Fruit fly (Drosophila melanogaster) whole organism, embryonic: ENCODE measurements around the gene Megf8.

ENCODE experiments used
- B-H1 ChIP-seq: fragments of 200-800 bp; sonication (Bioruptor generic); IDR thresholded peaks from 3 replicates; pipeline ENCODE4 v1.3.6; 2022; ENCODE audit warnings: missing biosample characterization, missing genetic modification characterization
- CG10267 ChIP-seq: fragments of 200-800 bp; sonication (Bioruptor generic); optimal IDR thresholded peaks from 2 replicates; lab custom pipeline; 2018; ENCODE audit warnings: missing biosample characterization, mild to moderate bottlenecking, missing genetic modification characterization, moderate library complexity
- CG11085 ChIP-seq: fragments of 200-800 bp; sonication (Bioruptor generic); IDR thresholded peaks from 2 replicates; pipeline ENCODE4 v1.3.6; 2022; ENCODE audit warnings: missing biosample characterization, missing genetic modification characterization
- CG11456 ChIP-seq: fragments of 200-800 bp; sonication (Bioruptor generic); IDR thresholded peaks from 3 replicates; pipeline ENCODE4 v1.3.6; 2022; ENCODE audit warnings: missing biosample characterization, missing genetic modification characterization
- CG12071 ChIP-seq: fragments of 200-800 bp; sonication (Bioruptor generic); optimal IDR thresholded peaks from 3 replicates; lab custom pipeline; 2018; ENCODE audit warnings: missing biosample characterization, mild to moderate bottlenecking, missing genetic modification characterization
- CG13287 ChIP-seq: fragments of 200-800 bp; sonication (Bioruptor generic); IDR thresholded peaks from 2 replicates; pipeline ENCODE4 v1.3.6; 2022; ENCODE audit warnings: missing biosample characterization, missing genetic modification characterization; ENCODE audit not compliant: partially characterized antibody
- CG14441 ChIP-seq: fragments of 200-800 bp; sonication (Bioruptor generic); IDR thresholded peaks from 2 replicates; pipeline ENCODE4 v1.3.6; 2022; ENCODE audit warnings: missing biosample characterization, missing genetic modification characterization
- CG14710 ChIP-seq: fragments of 200-800 bp; sonication (Bioruptor generic); optimal IDR thresholded peaks from 3 replicates; lab custom pipeline; 2019; ENCODE audit warnings: missing biosample characterization, mild to moderate bottlenecking, missing genetic modification characterization, moderate library complexity
- CG15479 ChIP-seq: fragments of 200-800 bp; sonication (Bioruptor generic); optimal IDR thresholded peaks from 3 replicates; lab custom pipeline; 2019; ENCODE audit warnings: missing biosample characterization, mild to moderate bottlenecking, missing genetic modification characterization, moderate library complexity
- CG16813 ChIP-seq: fragments of 200-800 bp; sonication (Bioruptor generic); IDR thresholded peaks from 3 replicates; pipeline ENCODE4 v1.3.6; 2022; ENCODE audit warnings: missing biosample characterization, missing genetic modification characterization; ENCODE audit not compliant: partially characterized antibody
- CG16815 ChIP-seq: fragments of 200-800 bp; sonication (Bioruptor generic); optimal IDR thresholded peaks from 3 replicates; lab custom pipeline; 2017; ENCODE audit warnings: missing biosample characterization, mild to moderate bottlenecking, missing genetic modification characterization
- CG18476 ChIP-seq: fragments of 200-800 bp; sonication (Bioruptor generic); optimal IDR thresholded peaks from 2 replicates; lab custom pipeline; 2016; ENCODE audit warnings: missing biosample characterization, mild to moderate bottlenecking, missing genetic modification characterization
- CG30020 ChIP-seq: fragments of 200-800 bp; optimal IDR thresholded peaks from 2 replicates; lab custom pipeline; 2019; ENCODE audit warnings: missing biosample characterization, mild to moderate bottlenecking, missing genetic modification characterization, moderate library complexity
- CG33557 ChIP-seq: fragments of 200-800 bp; sonication (Bioruptor generic); optimal IDR thresholded peaks from 2 replicates; lab custom pipeline; 2019; ENCODE audit warnings: missing biosample characterization, mild to moderate bottlenecking, missing genetic modification characterization, moderate library complexity
- CG42726 ChIP-seq: fragments of 200-800 bp; sonication (Bioruptor generic); IDR thresholded peaks from 2 replicates; pipeline ENCODE4 v1.3.6; 2022; ENCODE audit warnings: missing biosample characterization, missing genetic modification characterization; ENCODE audit not compliant: partially characterized antibody
- CG6175 ChIP-seq: fragments of 200-800 bp; sonication (Bioruptor generic); IDR thresholded peaks from 3 replicates; pipeline ENCODE4 v1.3.6; 2022; ENCODE audit warnings: missing biosample characterization, missing genetic modification characterization
- CG8290 ChIP-seq, 3 experiments: fragments of 200-800 bp; sonication (Bioruptor generic); optimal IDR thresholded peaks; 2 replicates each; lab custom pipeline; 2016 to 2019; ENCODE audit warnings: missing biosample characterization in 3 of 3, missing genetic modification characterization in 3 of 3, mild to moderate bottlenecking in 2 of 3, moderate library complexity in 1 of 3
- CG8388 ChIP-seq: fragments of 200-800 bp; sonication (Bioruptor generic); optimal IDR thresholded peaks from 2 replicates; lab custom pipeline; 2019; ENCODE audit warnings: missing biosample characterization, mild to moderate bottlenecking, missing genetic modification characterization, moderate library complexity
- CG9817 ChIP-seq: fragments of 200-800 bp; sonication (Bioruptor generic); optimal IDR thresholded peaks from 2 replicates; lab custom pipeline; 2018; ENCODE audit warnings: missing biosample characterization, mild to moderate bottlenecking, missing genetic modification characterization, moderate library complexity
- CTCF ChIP-seq: fragments of 200-800 bp; sonication (Bioruptor generic); optimal IDR thresholded peaks from 2 replicates; lab custom pipeline; 2017; ENCODE audit warnings: missing biosample characterization, mild to moderate bottlenecking, missing genetic modification characterization, moderate library complexity
- Dad ChIP-seq: fragments of 200-800 bp; sonication (Bioruptor generic); optimal IDR thresholded peaks from 3 replicates; lab custom pipeline; 2016; ENCODE audit warnings: missing biosample characterization, missing genetic modification characterization
- Dbx ChIP-seq: fragments of 200-800 bp; sonication (Bioruptor generic); IDR thresholded peaks from 3 replicates; pipeline ENCODE4 v1.3.6; 2022; ENCODE audit warnings: missing biosample characterization, missing genetic modification characterization
- Dip3 ChIP-seq: fragments of 200-800 bp; sonication (Bioruptor generic); optimal IDR thresholded peaks from 3 replicates; lab custom pipeline; 2016; ENCODE audit warnings: missing biosample characterization, missing genetic modification characterization
- E2f2 ChIP-seq: fragments of 200-800 bp; sonication (Bioruptor generic); IDR thresholded peaks from 2 replicates; pipeline ENCODE4 v1.3.6; 2022; ENCODE audit warnings: missing biosample characterization, missing genetic modification characterization
- Fer1 ChIP-seq: fragments of 200-800 bp; sonication (Bioruptor generic); optimal IDR thresholded peaks from 2 replicates; lab custom pipeline; 2017; ENCODE audit warnings: missing biosample characterization, mild to moderate bottlenecking, missing genetic modification characterization
- Gug ChIP-seq: fragments of 200-800 bp; sonication (Bioruptor generic); IDR thresholded peaks from 4 replicates; pipeline ENCODE4 v1.3.6; 2022; ENCODE audit warnings: missing biosample characterization, missing genetic modification characterization
- H15 ChIP-seq: fragments of 200-800 bp; sonication (Bioruptor generic); IDR thresholded peaks from 3 replicates; pipeline ENCODE4 v1.3.6; 2022; ENCODE audit warnings: missing biosample characterization, missing genetic modification characterization
- HHEX ChIP-seq: fragments of 200-800 bp; sonication (Bioruptor generic); optimal IDR thresholded peaks from 3 replicates; lab custom pipeline; 2017; ENCODE audit warnings: missing biosample characterization, mild to moderate bottlenecking, missing genetic modification characterization, missing genetic modification reagents
- HLH4C ChIP-seq: fragments of 200-800 bp; sonication (Bioruptor generic); IDR thresholded peaks from 3 replicates; pipeline ENCODE4 v1.3.6; 2022; ENCODE audit warnings: missing biosample characterization, missing genetic modification characterization; ENCODE audit not compliant: partially characterized antibody
- Hmr ChIP-seq: fragments of 200-800 bp; sonication (Bioruptor generic); optimal IDR thresholded peaks from 3 replicates; lab custom pipeline; 2017; ENCODE audit warnings: mild to moderate bottlenecking, missing biosample characterization, missing genetic modification reagents, missing genetic modification characterization
- MESR4 ChIP-seq: fragments of 200-800 bp; sonication (Bioruptor generic); optimal IDR thresholded peaks from 2 replicates; lab custom pipeline; 2018; ENCODE audit warnings: missing biosample characterization, mild to moderate bottlenecking, missing genetic modification characterization, moderate library complexity
- Oaz ChIP-seq: fragments of 200-800 bp; sonication (Bioruptor generic); IDR thresholded peaks from 2 replicates; pipeline ENCODE4 v1.3.6; 2022; ENCODE audit warnings: missing biosample characterization, missing genetic modification characterization
- Opbp ChIP-seq: fragments of 200-800 bp; sonication (Bioruptor generic); IDR thresholded peaks from 3 replicates; pipeline ENCODE4 v1.3.6; 2022; ENCODE audit warnings: missing biosample characterization, missing genetic modification characterization; ENCODE audit not compliant: partially characterized antibody
- Poxn ChIP-seq: fragments of 200-800 bp; sonication (Bioruptor generic); IDR thresholded peaks from 2 replicates; pipeline ENCODE4 v1.3.6; 2022; ENCODE audit warnings: missing biosample characterization, missing genetic modification characterization
- Taf1 ChIP-seq: fragments of 200-800 bp; sonication (Bioruptor generic); IDR thresholded peaks from 2 replicates; pipeline ENCODE4 v1.3.6; 2022; ENCODE audit warnings: missing biosample characterization, missing genetic modification characterization
- Vsx1 ChIP-seq: fragments of 200-800 bp; sonication (Bioruptor generic); optimal IDR thresholded peaks from 2 replicates; lab custom pipeline; 2017; ENCODE audit warnings: missing biosample characterization, mild to moderate bottlenecking, missing genetic modification characterization, missing genetic modification reagents
- aop ChIP-seq: fragments of 200-800 bp; sonication (Bioruptor generic); IDR thresholded peaks from 2 replicates; pipeline ENCODE4 v1.3.6; 2022; ENCODE audit warnings: missing biosample characterization, missing genetic modification characterization
- ash1 ChIP-seq: fragments of 200-800 bp; sonication (Bioruptor generic); optimal IDR thresholded peaks from 2 replicates; lab custom pipeline; 2018; ENCODE audit warnings: missing biosample characterization, mild to moderate bottlenecking, missing genetic modification characterization
- bigmax ChIP-seq: fragments of 200-800 bp; sonication (Bioruptor generic); optimal IDR thresholded peaks from 2 replicates; lab custom pipeline; 2018; ENCODE audit warnings: missing biosample characterization, mild to moderate bottlenecking, missing genetic modification characterization
- dysf ChIP-seq: fragments of 200-800 bp; sonication (Bioruptor generic); IDR thresholded peaks from 3 replicates; pipeline ENCODE4 v1.3.6; 2022; ENCODE audit warnings: missing biosample characterization, missing genetic modification characterization
- eyg ChIP-seq: fragments of 200-800 bp; sonication (Bioruptor generic); optimal IDR thresholded peaks from 3 replicates; lab custom pipeline; 2016; ENCODE audit warnings: missing biosample characterization, missing genetic modification characterization
- gro ChIP-seq: fragments of 200-800 bp; sonication (Bioruptor generic); optimal IDR thresholded peaks from 2 replicates; lab custom pipeline; 2016; ENCODE audit warnings: missing biosample characterization, missing genetic modification characterization
- salm ChIP-seq: fragments of 200-800 bp; sonication (Bioruptor generic); optimal IDR thresholded peaks from 2 replicates; lab custom pipeline; 2018; ENCODE audit warnings: missing biosample characterization, mild to moderate bottlenecking, missing genetic modification characterization
- sqz ChIP-seq: fragments of 200-800 bp; sonication (Bioruptor generic); optimal IDR thresholded peaks from 3 replicates; lab custom pipeline; 2018; ENCODE audit warnings: missing biosample characterization, mild to moderate bottlenecking, missing genetic modification characterization
- tap ChIP-seq: fragments of 200-800 bp; optimal IDR thresholded peaks from 3 replicates; lab custom pipeline; 2019; ENCODE audit warnings: missing biosample characterization, mild to moderate bottlenecking, missing genetic modification characterization, moderate library complexity
- tgo ChIP-seq: fragments of 200-800 bp; sonication (Bioruptor generic); IDR thresholded peaks from 3 replicates; pipeline ENCODE4 v1.3.6; 2022; ENCODE audit warnings: missing biosample characterization, missing genetic modification characterization
- twi ChIP-seq: fragments of 200-800 bp; optimal IDR thresholded peaks from 2 replicates; lab custom pipeline; 2019; ENCODE audit warnings: missing biosample characterization, mild to moderate bottlenecking, missing genetic modification characterization, moderate library complexity
- zfh1 ChIP-seq: fragments of 200-800 bp; sonication (Bioruptor generic); IDR thresholded peaks from 3 replicates; pipeline ENCODE4 v1.3.6; 2022; ENCODE audit warnings: missing biosample characterization, missing genetic modification characterization

Megf8 gene

DNA sequence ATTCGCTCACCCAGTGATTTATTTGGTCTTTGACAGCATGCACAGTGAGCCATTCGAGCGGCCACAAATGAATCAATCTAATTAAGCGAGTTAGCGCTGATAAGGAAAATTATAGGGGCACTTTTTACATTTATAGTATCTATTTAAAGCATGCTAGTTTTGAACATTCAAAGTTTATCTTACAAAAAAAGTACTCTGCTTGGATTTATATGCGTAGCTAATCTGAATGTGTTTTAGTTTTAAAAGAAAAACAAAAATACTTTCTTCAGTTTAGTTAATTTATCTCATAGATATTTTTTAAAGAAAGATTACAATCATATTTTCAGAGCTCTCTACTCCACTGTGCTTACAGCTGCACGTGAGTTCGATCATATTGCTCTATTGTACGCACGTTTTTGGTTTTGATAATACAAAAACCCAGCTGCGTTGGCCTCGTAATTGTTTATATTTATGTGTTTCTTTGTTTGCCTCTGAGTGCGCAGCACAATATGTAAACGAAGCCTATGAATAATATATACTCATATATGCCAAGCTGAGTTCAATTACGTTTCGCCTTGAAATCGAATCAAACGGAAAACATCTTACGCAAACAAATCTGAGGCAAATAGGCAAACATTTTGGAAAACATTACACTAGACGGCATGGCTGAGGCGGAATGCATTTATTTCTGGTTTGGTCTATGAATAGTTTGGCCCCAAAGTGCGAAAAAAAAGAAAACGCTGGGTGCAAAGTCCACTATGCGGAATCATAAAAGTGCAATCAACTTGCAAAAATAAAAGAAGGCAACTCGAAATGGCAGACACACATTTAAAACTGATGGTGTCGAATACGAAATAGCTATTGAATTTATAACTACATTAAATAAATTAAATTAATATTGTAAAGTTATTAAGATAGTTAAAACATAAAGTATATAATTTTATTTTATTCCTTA, 41.3 kb upstream of the Megf8 start (continued):
- TF ChIP-seq Opbp (GFP tag; lab: Robert Waterston, UW) (no peak), CTCF (GFP tag; lab: Kevin White, UChicago) (peak; percentile 48), CG16813 (no peak), CG13287 (GFP tag; lab: Robert Waterston, UW) (no peak), Poxn (peak; percentile 61; the same call in 1 of the 2 replicates), E2f2 (GFP tag; lab: Robert Waterston, UW) (peak; percentile 71), CG9817 (tag; lab: Kevin White, UChicago) (peak; percentile 79), CG8290 (GFP tag; optimal IDR thresholded peaks at IDR 0.05; lab: Kevin White, UChicago) (peak; percentile 37), CG8290 (tag; optimal IDR thresholded peaks at IDR 0.05; lab: Kevin White, UChicago) (peak in 1 of 2 experiments; percentile 67), CG15479 (no peak), zfh1 (peak; percentile 76), CG16815 (GFP tag; lab: Kevin White, UChicago) (peak; percentile 84), tgo (GFP tag; lab: Robert Waterston, UW) (peak; percentile 87), HLH4C (no peak), sqz (GFP tag; lab: Kevin White, UChicago) (peak; percentile 83), Dad (GFP tag; lab: Kevin White, UChicago) (peak; percentile 75), Hmr (peak; percentile 89), CG12071 (GFP tag; lab: Kevin White, UChicago) (peak; percentile 7), CG6175 (0 out of 3 replicates have a peak, but pooled peaks have one; percentile 43), eyg (GFP tag; lab: Kevin White, UChicago) (peak; percentile 63), Gug (GFP tag; lab: Robert Waterston, UW) (peak; percentile 86), CG33557 (GFP tag; lab: Kevin White, UChicago) (peak; percentile 62), bigmax (GFP tag; lab: Kevin White, UChicago) (no peak), Fer1 (GFP tag; lab: Kevin White, UChicago) (peak; percentile 89), aop (no peak), Dip3 (GFP tag; lab: Kevin White, UChicago) (peak; percentile 66), CG14710 (tag; lab: Kevin White, UChicago) (peak; percentile 87), Dbx (GFP tag; lab: Robert Waterston, UW) (peak; percentile 76), dysf (peak; percentile 93), gro (peak; percentile 62), CG30020 (tag; lab: Kevin White, UChicago) (peak; percentile 58), MESR4 (GFP tag; lab: Kevin White, UChicago) (no peak), B-H1 (GFP tag; lab: Robert Waterston, UW) (peak; percentile 76), Taf1 (GFP tag; lab: Robert Waterston, UW) (peak; percentile 54; the same call in 1 of the 2 replicates), CG42726 (GFP tag; lab: Robert Waterston, UW) (no peak), tap (peak; percentile 72), CG18476 (GFP tag; lab: Kevin White, UChicago) (peak; percentile 86), twi (peak; percentile 70), CG14441 (GFP tag; lab: Robert Waterston, UW) (peak; percentile 79), CG8388 (peak; percentile 74), salm (tag; lab: Kevin White, UChicago) (peak; percentile 67), CG11085 (GFP tag; lab: Robert Waterston, UW) (peak; percentile 52), HHEX (GFP tag; lab: Kevin White, UChicago) (peak; percentile 89), CG10267 (peak; percentile 83), CG11456 (GFP tag; lab: Robert Waterston, UW) (peak; percentile 77), H15 (GFP tag; lab: Robert Waterston, UW) (peak; percentile 77), Vsx1 (GFP tag; lab: Kevin White, UChicago) (peak; percentile 80), ash1 (no peak), Oaz (peak; percentile 74)
